Worm (Caenorhabditis elegans) whole organism, late embryonic: ENCODE results near the gene madf-5.

Experiments used
- ama-1 ChIP-seq: fragments of 150-350 bp; optimal IDR thresholded peaks from 2 replicates; lab custom pipeline; 2014
- lim-6 ChIP-seq: sonication (generic microtip); optimal IDR thresholded peaks from 2 replicates; lab custom pipeline; 2016; ENCODE audit warnings: missing genetic modification characterization, missing compliant biosample characterization
- nfya-1 ChIP-seq: sonication (generic microtip); optimal IDR thresholded peaks from 2 replicates; lab custom pipeline; 2017; ENCODE audit warnings: missing genetic modification characterization, mild to moderate bottlenecking, missing compliant biosample characterization, antibody characterized with exemption, moderate library complexity
- pat-9 ChIP-seq: fragments of 200-800 bp; sonication (Bioruptor generic); optimal IDR thresholded peaks from 2 replicates; lab custom pipeline; 2018; ENCODE audit warnings: mild to moderate bottlenecking, missing genetic modification characterization, moderate library complexity, missing compliant biosample characterization
- pha-4 ChIP-seq: fragments of 150-350 bp; optimal IDR thresholded peaks from 2 replicates; lab custom pipeline; 2018; ENCODE audit warnings: missing biosample characterization, missing genetic modification reagents, missing genetic modification characterization
- pqm-1 ChIP-seq: sonication (generic microtip); optimal IDR thresholded peaks from 2 replicates; lab custom pipeline; 2016; ENCODE audit warnings: missing genetic modification characterization, missing compliant biosample characterization

DNA sequence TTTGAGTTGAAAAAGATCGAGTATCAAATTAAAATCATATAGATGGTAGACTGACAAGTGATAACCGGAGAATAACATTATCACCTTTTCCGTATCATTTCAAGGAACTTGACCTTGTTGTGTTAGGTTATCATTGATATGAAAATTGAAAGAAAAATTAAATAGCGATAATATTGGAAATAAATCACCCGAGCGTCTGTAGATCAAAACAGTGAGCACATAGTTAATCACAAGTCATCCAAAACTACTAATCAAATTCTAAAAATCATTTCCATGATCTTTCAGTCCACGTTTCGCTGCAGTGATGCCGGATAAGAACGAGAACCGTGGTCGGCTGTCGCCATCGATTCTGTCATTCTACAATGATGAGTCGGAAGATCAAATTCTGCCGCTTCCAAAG is 46.4 kb downstream of the madf-5 start:
- TF ChIP-seq ama-1 (lab: Kevin White, UChicago) (no peak), pqm-1 (tag; lab: Kevin White, UChicago) (no peak), pat-9 (no peak), nfya-1 (tag; lab: Kevin White, UChicago) (no peak), lim-6 (tag; lab: Kevin White, UChicago) (no peak), pha-4 (tag; lab: Kevin White, UChicago) (no peak)
